Worm (Caenorhabditis elegans): ENCODE measurements around the gene srx-59.

- no peak for TF ChIP-seq fos-1 (tag; optimal IDR thresholded peaks at IDR 0.05)
- no peak for TF ChIP-seq unc-39 (tag; optimal IDR thresholded peaks at IDR 0.05)
- no peak for TF ChIP-seq alr-1 (tag; optimal IDR thresholded peaks at IDR 0.05)
- no peak for TF ChIP-seq nhr-237 (tag; optimal IDR thresholded peaks at IDR 0.05)
- no peak for TF ChIP-seq nhr-11 (tag; optimal IDR thresholded peaks at IDR 0.05)
- TF ChIP-seq unc-62 (GFP tag; optimal IDR thresholded peaks at IDR 0.05): no peak
- TF ChIP-seq ZK546.5 (tag; optimal IDR thresholded peaks at IDR 0.05): no peak
- no peak for TF ChIP-seq skn-1 (tag; optimal IDR thresholded peaks at IDR 0.05)
- no peak for TF ChIP-seq snpc-4 (tag; optimal IDR thresholded peaks at IDR 0.05)
- no peak for TF ChIP-seq elt-1 (tag; optimal IDR thresholded peaks at IDR 0.05)
- TF ChIP-seq ama-1 (optimal IDR thresholded peaks at IDR 0.05): no peak
- no peak for TF ChIP-seq ztf-4 (tag; optimal IDR thresholded peaks at IDR 0.05)
- TF ChIP-seq lin-13 (GFP tag; optimal IDR thresholded peaks at IDR 0.05): no peak
Measured at ce11 chrV:6947442-6947841, 24.2 kb upstream of the srx-59 start, which contains the start of gene Y57E12B.4.

Measured in whole organism, L2 larva.